Worm (Caenorhabditis elegans) whole organism, early embryonic: ENCODE data around the gene dpl-1.

Experiments used
- B0310.2 ChIP-seq: sonication (generic microtip); optimal IDR thresholded peaks from 2 replicates; lab custom pipeline; 2016; ENCODE audit warnings: mild to moderate bottlenecking, missing genetic modification characterization, missing compliant biosample characterization
- F13C5.2 ChIP-seq: sonication (generic microtip); optimal IDR thresholded peaks from 2 replicates; lab custom pipeline; 2017; ENCODE audit warnings: mild to moderate bottlenecking, missing genetic modification characterization, inconsistent platforms, missing compliant biosample characterization
- ama-1 ChIP-seq: fragments of 150-350 bp; optimal IDR thresholded peaks from 2 replicates; lab custom pipeline; 2014
- ets-7 ChIP-seq: sonication (generic microtip); optimal IDR thresholded peaks from 2 replicates; lab custom pipeline; 2016; ENCODE audit warnings: missing genotype, missing genetic modification characterization, missing compliant biosample characterization
- flt-1 ChIP-seq: fragments of 200-800 bp; sonication (Bioruptor generic); IDR thresholded peaks from 2 replicates; pipeline ENCODE4 v1.3.6; 2022; ENCODE audit warnings: missing genetic modification characterization, missing compliant biosample characterization
- hmbx-1 ChIP-seq: sonication (generic microtip); optimal IDR thresholded peaks from 2 replicates; lab custom pipeline; 2016; ENCODE audit warnings: mild to moderate bottlenecking, missing genetic modification characterization, missing compliant biosample characterization
- pes-1 ChIP-seq: fragments of 200-800 bp; sonication (Bioruptor generic); IDR thresholded peaks from 2 replicates; pipeline ENCODE4 v1.3.6; 2022; ENCODE audit warnings: missing genetic modification reagents, missing genetic modification characterization, missing compliant biosample characterization
- scrt-1 ChIP-seq: fragments of 200-800 bp; sonication (Bioruptor generic); IDR thresholded peaks from 2 replicates; pipeline ENCODE4 v1.3.6; 2022; ENCODE audit warnings: missing genetic modification characterization, missing compliant biosample characterization
- tbx-11 ChIP-seq: fragments of 200-800 bp; sonication (Bioruptor generic); IDR thresholded peaks from 2 replicates; pipeline ENCODE4 v1.3.6; 2022; ENCODE audit warnings: missing genetic modification characterization, missing compliant biosample characterization
- tra-4 ChIP-seq: sonication (generic microtip); optimal IDR thresholded peaks from 2 replicates; lab custom pipeline; 2017; ENCODE audit warnings: missing genetic modification characterization, missing compliant biosample characterization

DNA sequence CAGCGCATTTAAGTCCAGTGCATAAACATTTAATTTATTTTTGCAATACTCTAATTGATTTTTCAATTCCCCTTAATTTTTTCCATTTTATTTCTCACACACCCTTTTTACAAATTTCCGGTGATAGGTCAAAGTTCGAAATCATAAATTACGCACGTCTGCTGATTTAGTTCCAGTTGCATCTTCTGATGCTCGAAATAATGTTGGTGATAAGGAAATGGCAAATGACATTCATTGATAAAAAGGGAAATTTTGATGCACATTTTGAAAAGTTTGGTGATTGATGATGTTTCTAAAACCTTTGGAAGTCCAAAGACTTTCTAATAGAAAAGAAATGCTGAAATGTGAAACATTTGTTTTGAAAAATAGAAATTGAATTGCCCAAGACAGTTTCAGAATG is 12.6 kb upstream of the dpl-1 start:
- TF ChIP-seq tbx-11 (GFP tag; lab: Robert Waterston, UW) = no peak
- TF ChIP-seq F13C5.2 = no peak
- no peak for TF ChIP-seq B0310.2 (tag; lab: Kevin White, UChicago)
- TF ChIP-seq flt-1 (GFP tag; lab: Robert Waterston, UW) = no peak
- TF ChIP-seq ets-7 = no peak
- TF ChIP-seq scrt-1 = no peak
- no peak for TF ChIP-seq pes-1 (GFP tag; lab: Robert Waterston, UW)
- TF ChIP-seq ama-1 = no peak
- TF ChIP-seq tra-4 (tag; lab: Kevin White, UChicago) = no peak
- TF ChIP-seq hmbx-1 (tag; lab: Kevin White, UChicago) = no peak
